Fruit fly (Drosophila melanogaster) whole organism, embryonic: ENCODE data around the gene TotZ.

Experiments
- Abd-B ChIP-seq: fragments of 200-800 bp; sonication (Bioruptor generic); optimal IDR thresholded peaks from 2 replicates; lab custom pipeline; 2018; ENCODE audit warnings: missing biosample characterization, mild to moderate bottlenecking, missing genetic modification characterization, moderate library complexity
- Antp ChIP-seq: fragments of 200-800 bp; sonication (Bioruptor generic); optimal IDR thresholded peaks from 3 replicates; lab custom pipeline; 2016; ENCODE audit warnings: missing biosample characterization, missing genetic modification characterization
- Asciz ChIP-seq: fragments of 200-800 bp; sonication (Bioruptor generic); optimal IDR thresholded peaks from 2 replicates; lab custom pipeline; 2017; ENCODE audit warnings: missing biosample characterization, mild to moderate bottlenecking, missing genetic modification characterization, missing genetic modification reagents
- Awh ChIP-seq: fragments of 200-800 bp; sonication (Bioruptor generic); IDR thresholded peaks from 2 replicates; pipeline ENCODE4, ENCODE4 v1.3.6; 2022; ENCODE audit warnings: missing biosample characterization, missing genetic modification characterization
- CG10209 ChIP-seq: fragments of 200-800 bp; sonication (Bioruptor generic); optimal IDR thresholded peaks from 3 replicates; lab custom pipeline; 2017; ENCODE audit warnings: missing biosample characterization, mild to moderate bottlenecking, missing genetic modification characterization, missing genetic modification reagents
- CG10431 ChIP-seq: fragments of 200-800 bp; sonication (Bioruptor generic); optimal IDR thresholded peaks from 3 replicates; lab custom pipeline; 2018; ENCODE audit warnings: missing biosample characterization, mild to moderate bottlenecking, missing genetic modification characterization
- CG10565 ChIP-seq: fragments of 200-800 bp; sonication (Bioruptor generic); optimal IDR thresholded peaks from 3 replicates; lab custom pipeline; 2016; ENCODE audit warnings: missing biosample characterization, mild to moderate bottlenecking, missing genetic modification characterization
- CG11696 ChIP-seq: fragments of 200-800 bp; sonication (Bioruptor generic); IDR thresholded peaks from 2 replicates; pipeline ENCODE4 v1.3.6; 2022; ENCODE audit warnings: missing biosample characterization, missing genetic modification characterization
- CG12155 ChIP-seq: fragments of 200-800 bp; sonication (Bioruptor generic); optimal IDR thresholded peaks from 3 replicates; lab custom pipeline; 2016; ENCODE audit warnings: missing biosample characterization, missing genetic modification characterization
- CG1233 ChIP-seq: fragments of 200-800 bp; sonication (Bioruptor generic); optimal IDR thresholded peaks from 4 replicates; lab custom pipeline; 2018; ENCODE audit warnings: missing biosample characterization, mild to moderate bottlenecking, missing genetic modification characterization
- CG12942 ChIP-seq: fragments of 200-800 bp; sonication (Bioruptor generic); optimal IDR thresholded peaks from 3 replicates; lab custom pipeline; 2016; ENCODE audit warnings: missing biosample characterization, missing genetic modification characterization
- CG15269 ChIP-seq: fragments of 200-800 bp; sonication (Bioruptor generic); optimal IDR thresholded peaks from 2 replicates; lab custom pipeline; 2018; ENCODE audit warnings: missing biosample characterization, mild to moderate bottlenecking, missing genetic modification characterization, moderate library complexity
- CG16863 ChIP-seq: fragments of 200-800 bp; sonication (Bioruptor generic); optimal IDR thresholded peaks from 3 replicates; lab custom pipeline; 2016; ENCODE audit warnings: missing biosample characterization, missing genetic modification characterization
- CG17912 ChIP-seq: fragments of 200-800 bp; sonication (Bioruptor generic); optimal IDR thresholded peaks from 2 replicates; lab custom pipeline; 2018; ENCODE audit warnings: missing biosample characterization, mild to moderate bottlenecking, missing genetic modification characterization
- CG1832 ChIP-seq: fragments of 200-800 bp; sonication (Bioruptor generic); optimal IDR thresholded peaks from 2 replicates; lab custom pipeline; 2017; ENCODE audit warnings: missing biosample characterization, mild to moderate bottlenecking, missing genetic modification characterization, inconsistent platforms
- CG31441 ChIP-seq: fragments of 200-800 bp; sonication (Bioruptor generic); IDR thresholded peaks from 2 replicates; pipeline ENCODE4 v1.3.6; 2022; ENCODE audit warnings: missing biosample characterization, missing genetic modification characterization
- CG33213 ChIP-seq: fragments of 200-800 bp; sonication (Bioruptor generic); optimal IDR thresholded peaks from 3 replicates; lab custom pipeline; 2016; ENCODE audit warnings: missing biosample characterization, missing genetic modification characterization
- CG34422 ChIP-seq: fragments of 200-800 bp; sonication (Bioruptor generic); IDR thresholded peaks from 3 replicates; pipeline ENCODE4 v1.3.6; 2022; ENCODE audit warnings: missing biosample characterization, missing genetic modification characterization
- CG43689 ChIP-seq: fragments of 200-800 bp; sonication (Bioruptor generic); IDR thresholded peaks from 2 replicates; pipeline ENCODE4 v1.3.6; 2022; ENCODE audit warnings: missing biosample characterization, missing genetic modification characterization
- CG4707 ChIP-seq: fragments of 200-800 bp; sonication (Bioruptor generic); optimal IDR thresholded peaks from 2 replicates; lab custom pipeline; 2018; ENCODE audit warnings: missing biosample characterization, mild to moderate bottlenecking, missing genetic modification characterization, moderate library complexity
- CG5245 ChIP-seq: fragments of 200-800 bp; sonication (Bioruptor generic); optimal IDR thresholded peaks from 3 replicates; lab custom pipeline; 2016; ENCODE audit warnings: missing biosample characterization, missing genetic modification characterization
- CG7271 ChIP-seq: fragments of 200-800 bp; sonication (Bioruptor generic); optimal IDR thresholded peaks from 2 replicates; lab custom pipeline; 2018; ENCODE audit warnings: missing biosample characterization, mild to moderate bottlenecking, missing genetic modification characterization, moderate library complexity
- CG7745 ChIP-seq: fragments of 200-800 bp; sonication (Bioruptor generic); optimal IDR thresholded peaks from 2 replicates; lab custom pipeline; 2018; ENCODE audit warnings: missing biosample characterization, mild to moderate bottlenecking, missing genetic modification characterization, moderate library complexity
- CG7987 ChIP-seq: fragments of 200-800 bp; sonication (Bioruptor generic); optimal IDR thresholded peaks from 2 replicates; lab custom pipeline; 2018; ENCODE audit warnings: missing biosample characterization, mild to moderate bottlenecking, missing genetic modification characterization, moderate library complexity
- Deaf1 ChIP-seq: fragments of 200-800 bp; optimal IDR thresholded peaks from 3 replicates; lab custom pipeline; 2019; ENCODE audit warnings: missing biosample characterization, mild to moderate bottlenecking, missing genetic modification characterization, moderate library complexity
- Dfd ChIP-seq, 2 experiments: fragments of >200 bp; optimal IDR thresholded peaks; 2 replicates each; lab custom pipeline; 2017; ENCODE audit warnings: missing biosample characterization in 2 of 2, missing genetic modification characterization in 2 of 2
- Dip2 ChIP-seq: fragments of 200-800 bp; sonication (Bioruptor generic); IDR thresholded peaks from 2 replicates; pipeline ENCODE4 v1.3.6; 2022; ENCODE audit warnings: missing biosample characterization, missing genetic modification characterization
- Dll ChIP-seq: fragments of 200-800 bp; sonication (Bioruptor generic); IDR thresholded peaks from 4 replicates; pipeline ENCODE4 v1.3.6; 2022; ENCODE audit warnings: missing biosample characterization, missing genetic modification characterization; ENCODE audit not compliant: partially characterized antibody
- Fer1 ChIP-seq: fragments of 200-800 bp; sonication (Bioruptor generic); optimal IDR thresholded peaks from 2 replicates; lab custom pipeline; 2017; ENCODE audit warnings: missing biosample characterization, mild to moderate bottlenecking, missing genetic modification characterization
- Fer3 ChIP-seq: fragments of 200-800 bp; sonication (Bioruptor generic); optimal IDR thresholded peaks from 2 replicates; lab custom pipeline; 2018; ENCODE audit warnings: missing biosample characterization, mild to moderate bottlenecking, missing genetic modification characterization, moderate library complexity
- HHEX ChIP-seq: fragments of 200-800 bp; sonication (Bioruptor generic); optimal IDR thresholded peaks from 3 replicates; lab custom pipeline; 2017; ENCODE audit warnings: missing biosample characterization, mild to moderate bottlenecking, missing genetic modification characterization, missing genetic modification reagents
- Med ChIP-seq: fragments of 200-800 bp; sonication (Bioruptor generic); peaks from one replicate; lab custom pipeline; 2016; ENCODE audit warnings: missing biosample characterization, missing genetic modification characterization, mild to moderate bottlenecking, inconsistent platforms, moderate library complexity
- Meics ChIP-seq: fragments of 200-800 bp; sonication (Bioruptor generic); optimal IDR thresholded peaks from 2 replicates; lab custom pipeline; 2017; ENCODE audit warnings: missing biosample characterization, mild to moderate bottlenecking, missing genetic modification characterization
- Myb ChIP-seq: fragments of 200-800 bp; sonication (Bioruptor generic); optimal IDR thresholded peaks from 2 replicates; lab custom pipeline; 2016; ENCODE audit warnings: missing biosample characterization, missing genetic modification characterization
- Side ChIP-seq: fragments of 200-800 bp; sonication (Bioruptor generic); optimal IDR thresholded peaks from 2 replicates; lab custom pipeline; 2016; ENCODE audit warnings: missing biosample characterization, missing genetic modification characterization
- Sry-β ChIP-seq: fragments of 200-800 bp; sonication (Bioruptor generic); optimal IDR thresholded peaks from 2 replicates; lab custom pipeline; 2018; ENCODE audit warnings: missing biosample characterization, mild to moderate bottlenecking, missing genetic modification characterization, moderate library complexity
- ara ChIP-seq: fragments of 200-800 bp; sonication (Bioruptor generic); IDR thresholded peaks from 2 replicates; pipeline ENCODE4 v1.3.6; 2022; ENCODE audit warnings: missing biosample characterization, missing genetic modification characterization
- cas ChIP-seq: fragments of 200-800 bp; sonication (Bioruptor generic); IDR thresholded peaks from 2 replicates; pipeline ENCODE4 v1.3.6; 2022; ENCODE audit warnings: missing biosample characterization, missing genetic modification characterization
- cato ChIP-seq: fragments of 200-800 bp; sonication (Bioruptor generic); optimal IDR thresholded peaks from 2 replicates; lab custom pipeline; 2016; ENCODE audit warnings: missing biosample characterization, missing genetic modification characterization, borderline replicate concordance
- chm ChIP-seq: fragments of 200-800 bp; sonication (Bioruptor generic); IDR thresholded peaks from 2 replicates; pipeline ENCODE4 v1.3.6; 2022; ENCODE audit warnings: missing biosample characterization, missing genetic modification characterization
- dmrt11E ChIP-seq: fragments of 200-800 bp; sonication (Bioruptor generic); optimal IDR thresholded peaks from 3 replicates; lab custom pipeline; 2018; ENCODE audit warnings: missing biosample characterization, mild to moderate bottlenecking, missing genetic modification characterization, moderate library complexity
- gce ChIP-seq: fragments of 200-800 bp; sonication (Bioruptor generic); IDR thresholded peaks from 3 replicates; pipeline ENCODE4 v1.3.6; 2022; ENCODE audit warnings: missing biosample characterization, missing genetic modification characterization
- gem ChIP-seq: fragments of 200-800 bp; sonication (Bioruptor generic); optimal IDR thresholded peaks from 2 replicates; lab custom pipeline; 2019; ENCODE audit warnings: missing biosample characterization, mild to moderate bottlenecking, missing genetic modification characterization, moderate library complexity
- grau ChIP-seq: fragments of 200-800 bp; optimal IDR thresholded peaks from 3 replicates; lab custom pipeline; 2019; ENCODE audit warnings: missing biosample characterization, mild to moderate bottlenecking, missing genetic modification characterization, moderate library complexity
- mld ChIP-seq: fragments of 200-800 bp; sonication (Bioruptor generic); IDR thresholded peaks from 3 replicates; pipeline ENCODE4 v1.3.6; 2022; ENCODE audit warnings: missing biosample characterization, missing genetic modification characterization; ENCODE audit not compliant: partially characterized antibody
- row ChIP-seq: fragments of 200-800 bp; sonication (Bioruptor generic); IDR thresholded peaks from 3 replicates; pipeline ENCODE4 v1.3.6; 2022; ENCODE audit warnings: missing biosample characterization, missing genetic modification characterization
- sens-2 ChIP-seq: fragments of 200-800 bp; sonication (Bioruptor generic); IDR thresholded peaks from 2 replicates; pipeline ENCODE4 v1.3.6; 2022; ENCODE audit warnings: missing biosample characterization, missing genetic modification characterization
- seq ChIP-seq: fragments of 200-800 bp; sonication (Bioruptor generic); IDR thresholded peaks from 2 replicates; pipeline ENCODE4 v1.3.6; 2022; ENCODE audit warnings: missing biosample characterization, missing genetic modification characterization
- slbo ChIP-seq: fragments of 200-800 bp; sonication (Bioruptor generic); IDR thresholded peaks from 2 replicates; pipeline ENCODE4 v1.3.6; 2022; ENCODE audit warnings: missing biosample characterization, missing genetic modification characterization
- ttk ChIP-seq: fragments of 200-800 bp; sonication (Bioruptor generic); IDR thresholded peaks from 2 replicates; pipeline ENCODE4 v2.1.2; 2022; ENCODE audit warnings: missing biosample characterization, missing genetic modification characterization
- zfh1 ChIP-seq: fragments of 200-800 bp; sonication (Bioruptor generic); IDR thresholded peaks from 3 replicates; pipeline ENCODE4 v1.3.6; 2022; ENCODE audit warnings: missing biosample characterization, missing genetic modification characterization

Gene TotZ

DNA sequence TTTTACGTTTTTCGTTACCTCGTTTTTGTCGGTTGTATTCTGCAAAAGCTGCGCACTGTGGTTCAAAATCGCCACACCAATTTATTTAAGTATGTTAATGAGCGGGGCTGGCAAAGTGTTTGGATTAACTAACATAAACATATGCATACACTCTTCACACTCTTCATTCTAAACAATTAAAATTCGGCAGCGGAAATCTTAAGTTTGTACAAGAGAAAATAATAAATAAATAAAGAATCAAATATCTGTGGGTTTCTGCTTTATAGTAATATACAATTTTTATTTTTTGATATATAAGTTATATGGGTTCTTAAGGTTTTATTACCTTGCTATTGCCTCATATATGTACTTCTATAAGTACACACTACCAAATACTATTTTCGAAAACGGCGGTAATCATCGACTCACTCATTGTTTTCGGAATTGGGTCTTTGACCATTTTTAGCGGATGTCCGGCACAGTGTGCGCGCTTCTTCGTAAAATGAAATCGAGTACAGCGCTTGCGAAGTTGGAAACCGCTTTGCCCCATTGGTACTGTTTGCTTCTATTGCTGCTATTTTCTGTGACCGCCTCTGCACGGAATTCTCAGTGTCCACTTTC lies 41.2 kb upstream of the TotZ start (continued):
- TF ChIP-seq CG10209, result peak; percentile 21
- no peak for TF ChIP-seq dmrt11E (tag; lab: Kevin White, UChicago)
- no peak for TF ChIP-seq CG4707 (GFP tag; lab: Kevin White, UChicago)
- TF ChIP-seq CG33213 (GFP tag; lab: Kevin White, UChicago), result no peak
- TF ChIP-seq CG1233 (GFP tag; lab: Kevin White, UChicago), result peak; percentile 1
- no peak for TF ChIP-seq CG34422 (GFP tag; lab: Robert Waterston, UW)
- no peak for TF ChIP-seq sens-2 (GFP tag; lab: Robert Waterston, UW)
- no peak for TF ChIP-seq CG43689 (GFP tag; lab: Robert Waterston, UW)
- 0 out of 2 replicates have a peak, but pooled peaks have one; percentile 24 for TF ChIP-seq CG31441
- no peak for TF ChIP-seq CG17912 (GFP tag; lab: Kevin White, UChicago)
- no peak for TF ChIP-seq Dll (GFP tag; lab: Robert Waterston, UW)
- peak; percentile 52 for TF ChIP-seq Meics (GFP tag; lab: Kevin White, UChicago)
- TF ChIP-seq CG5245 (GFP tag; lab: Kevin White, UChicago), result no peak
- TF ChIP-seq Antp, result no peak
- no peak for TF ChIP-seq Dfd (GFP tag; optimal IDR thresholded peaks at IDR 0.05; lab: Kevin White, UChicago)
- TF ChIP-seq Sry-β (GFP tag; lab: Kevin White, UChicago), result no peak
- no peak for TF ChIP-seq ara (GFP tag; lab: Robert Waterston, UW)
- peak; percentile 48 for TF ChIP-seq row (GFP tag; lab: Robert Waterston, UW)
- TF ChIP-seq Side (GFP tag; lab: Kevin White, UChicago), result no peak
- TF ChIP-seq CG10565 (GFP tag; lab: Kevin White, UChicago), result no peak
- TF ChIP-seq zfh1 (GFP tag; lab: Robert Waterston, UW), result no peak
- TF ChIP-seq CG10431 (GFP tag; lab: Kevin White, UChicago), result no peak
- TF ChIP-seq Fer1 (GFP tag; lab: Kevin White, UChicago), result peak; percentile 1
- peak; percentile 58 for TF ChIP-seq gem (tag; lab: Kevin White, UChicago)
- TF ChIP-seq Fer3 (tag; lab: Kevin White, UChicago), result no peak
- TF ChIP-seq mld (GFP tag; lab: Robert Waterston, UW), result no peak
- TF ChIP-seq Abd-B (GFP tag; lab: Kevin White, UChicago), result no peak
- no peak for TF ChIP-seq Asciz (GFP tag; lab: Kevin White, UChicago)
- no peak for TF ChIP-seq cato (GFP tag; lab: Kevin White, UChicago)
- TF ChIP-seq CG12155 (GFP tag; lab: Kevin White, UChicago), result no peak
- TF ChIP-seq CG7271 (tag; lab: Kevin White, UChicago), result no peak
- no peak for TF ChIP-seq chm
- TF ChIP-seq Deaf1 (tag; lab: Kevin White, UChicago), result no peak
- TF ChIP-seq CG12942 (GFP tag; lab: Kevin White, UChicago), result no peak
- TF ChIP-seq grau (tag; lab: Kevin White, UChicago), result peak; percentile 50
- TF ChIP-seq CG1832 (GFP tag; lab: Kevin White, UChicago), result no peak
- no peak for TF ChIP-seq ttk (GFP tag; lab: Robert Waterston, UW)
- no peak for TF ChIP-seq CG7987 (GFP tag; lab: Kevin White, UChicago)
- TF ChIP-seq CG15269 (tag; lab: Kevin White, UChicago), result peak; percentile 60
- no peak for TF ChIP-seq CG7745 (tag; lab: Kevin White, UChicago)
- TF ChIP-seq Awh, result no peak
- no peak for TF ChIP-seq cas (GFP tag; lab: Robert Waterston, UW)
- TF ChIP-seq HHEX, result peak; percentile 22
- TF ChIP-seq CG16863 (GFP tag; lab: Kevin White, UChicago), result no peak
- TF ChIP-seq slbo (GFP tag; lab: Robert Waterston, UW), result no peak
- no peak for TF ChIP-seq CG11696 (GFP tag; lab: Robert Waterston, UW)
- TF ChIP-seq Dip2, result no peak
- peak; percentile 35 for TF ChIP-seq Med (GFP tag; lab: Kevin White, UChicago)
- TF ChIP-seq Myb (GFP tag; lab: Kevin White, UChicago), result no peak
- no peak for TF ChIP-seq gce (GFP tag; lab: Robert Waterston, UW)
- no peak for TF ChIP-seq seq (GFP tag; lab: Robert Waterston, UW)
